Worm (Caenorhabditis elegans) whole organism, midembryonic: ENCODE measurements around the gene K11H3.3.

Experiments used
- T22C8.4 ChIP-seq: fragments of 200-800 bp; sonication (Bioruptor generic); IDR thresholded peaks from 2 replicates; pipeline ENCODE4 v1.3.6; 2022; ENCODE audit warnings: missing genetic modification characterization, missing compliant biosample characterization
- ztf-29 ChIP-seq: fragments of 200-800 bp; sonication (Bioruptor generic); IDR thresholded peaks from 2 replicates; pipeline ENCODE4 v1.3.6; 2022; ENCODE audit warnings: missing genetic modification reagents, missing genetic modification characterization, missing compliant biosample characterization

ce11 chrIII:9853667-9854620 is 2.3 kb downstream of the K11H3.3 start:
- TF ChIP-seq T22C8.4 (GFP tag; lab: Robert Waterston, UW) (no peak), ztf-29 (GFP tag; lab: Robert Waterston, UW) (no peak)
